Worm (Caenorhabditis elegans): Measurements from ENCODE around the gene lin-14.

lin-14 gene

DNA sequence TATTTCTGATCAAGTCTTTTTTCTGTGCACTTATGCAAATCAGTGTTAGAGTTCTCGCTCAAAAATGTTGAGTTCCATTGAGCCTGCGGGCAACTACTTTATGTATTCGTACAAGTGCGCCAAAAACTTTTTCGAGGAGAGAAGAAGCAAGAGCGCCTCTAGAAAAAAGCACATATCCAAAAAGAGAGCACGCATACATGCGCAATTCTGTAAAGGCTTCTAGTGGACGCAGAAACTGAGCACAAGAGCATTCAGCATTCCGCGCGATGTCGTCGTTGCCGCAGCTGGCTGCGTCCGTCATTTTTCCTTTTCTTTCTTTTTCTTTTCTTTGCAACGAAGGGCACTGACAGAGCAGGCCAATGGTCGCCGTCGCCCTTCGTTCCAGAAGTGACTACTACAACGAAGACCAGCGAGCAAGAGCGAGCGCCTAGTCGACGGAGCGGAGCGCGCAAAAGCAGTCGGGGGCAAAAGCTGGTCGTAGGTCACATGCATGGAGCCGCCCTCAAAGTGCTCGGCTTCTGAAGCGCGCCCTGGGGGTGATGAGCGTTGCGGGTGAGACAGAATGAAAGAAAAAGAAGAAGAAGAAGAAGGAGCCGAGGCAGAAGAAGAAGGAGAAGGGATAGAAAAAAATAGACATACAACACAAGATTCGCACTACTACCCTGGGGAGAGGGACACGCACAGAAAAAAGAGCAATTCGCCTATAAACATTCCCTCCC is 7.8 kb downstream of the lin-14 start (continued):
- TF ChIP-seq egl-27 (tag; optimal IDR thresholded peaks at IDR 0.05) (no peak), T26A8.4 (GFP tag; IDR thresholded peaks at IDR 0.05) (0 out of 2 replicates have a peak, but pooled peaks have one; percentile 38), lin-1 (GFP tag; IDR thresholded peaks at IDR 0.05) (no peak), tag-97 (GFP tag; IDR thresholded peaks at IDR 0.05) (no peak), unc-130 (GFP tag; optimal IDR thresholded peaks at IDR 0.05) (no peak), snpc-4 (tag; optimal IDR thresholded peaks at IDR 0.05) (no peak), vab-7 (GFP tag; IDR thresholded peaks at IDR 0.05) (peak; percentile 30; the same call in 1 of the 2 replicates), hlh-30 (tag; optimal IDR thresholded peaks at IDR 0.05; ENCODE audit: insufficient read depth) (peak; percentile 52), ceh-82 (tag; optimal IDR thresholded peaks at IDR 0.05) (no peak), nhr-48 (tag; optimal IDR thresholded peaks at IDR 0.05) (no peak), duxl-1 (tag; optimal IDR thresholded peaks at IDR 0.05; ENCODE audit: poor library complexity) (no peak), daf-12 (tag; optimal IDR thresholded peaks at IDR 0.05) (no peak), nhr-41 (GFP tag; IDR thresholded peaks at IDR 0.05) (no peak), pqm-1 (tag; optimal IDR thresholded peaks at IDR 0.05) (no peak), zip-11 (GFP tag; IDR thresholded peaks at IDR 0.05) (no peak), D1046.2 (GFP tag; IDR thresholded peaks at IDR 0.05) (no peak), madf-5 (GFP tag; IDR thresholded peaks at IDR 0.05) (no peak), saeg-2 (GFP tag; IDR thresholded peaks at IDR 0.05) (no peak), hlh-11 (tag; optimal IDR thresholded peaks at IDR 0.05) (peak; percentile 69), zip-2 (tag; optimal IDR thresholded peaks at IDR 0.05) (no peak), ztf-7 (tag; optimal IDR thresholded peaks at IDR 0.05) (no peak), dmd-6 (GFP tag; IDR thresholded peaks at IDR 0.05) (peak; percentile 19; the same call in 1 of the 2 replicates), ceh-62 (tag; optimal IDR thresholded peaks at IDR 0.05) (no peak), F26F4.8 (GFP tag; conservative IDR thresholded peaks at IDR 0.05) (no peak), lir-3 (tag; optimal IDR thresholded peaks at IDR 0.05) (no peak), F44E2.7 (GFP tag; IDR thresholded peaks at IDR 0.05) (no peak), ctbp-1 (GFP tag; IDR thresholded peaks at IDR 0.05) (peak; percentile 86), spr-1 (tag; optimal IDR thresholded peaks at IDR 0.05) (peak; percentile 55), nhr-42 (GFP tag; IDR thresholded peaks at IDR 0.05) (no peak), skn-1 (tag; optimal IDR thresholded peaks at IDR 0.05) (peak; percentile 2)

DNA sequence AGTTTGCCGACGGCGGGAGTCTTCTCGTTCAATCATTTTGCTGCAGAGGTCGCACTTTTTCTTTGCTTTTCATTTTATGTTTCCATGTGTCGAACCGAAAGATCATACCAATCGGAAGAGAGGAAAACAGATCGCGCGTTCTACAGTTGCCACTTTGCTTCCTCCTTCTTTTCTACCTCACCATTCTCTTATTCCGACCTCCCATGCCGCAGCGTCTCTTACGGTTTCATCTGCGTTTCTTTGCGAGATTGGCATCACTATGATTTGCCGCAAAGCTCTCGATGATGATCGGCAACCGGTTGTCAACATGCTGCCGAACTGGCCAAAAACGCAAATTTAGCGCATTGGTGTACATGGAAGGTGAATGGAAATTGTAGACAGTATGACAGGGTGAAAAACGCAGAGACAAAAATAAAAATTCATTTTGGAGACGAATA is 8.8 kb downstream of the lin-14 start:
- TF ChIP-seq nhr-42 (GFP tag; IDR thresholded peaks at IDR 0.05) (no peak), mdl-1 (tag; optimal IDR thresholded peaks at IDR 0.05) (peak in 1 of 2 experiments; percentile 7), fos-1 (tag; optimal IDR thresholded peaks at IDR 0.05) (no peak), unc-62 (GFP tag; optimal IDR thresholded peaks at IDR 0.05 in 1 of 2) (peak in 1 of 2 experiments; percentile 65), unc-62 (tag; optimal IDR thresholded peaks at IDR 0.05) (no peak), aha-1 (tag) (peak; percentile 52), Y105C5A.15 (GFP tag; IDR thresholded peaks at IDR 0.05) (no peak), mxl-2 (GFP tag; conservative IDR thresholded peaks at IDR 0.05) (no peak), mxl-3 (GFP tag; optimal IDR thresholded peaks at IDR 0.05) (peak; percentile 7)

DNA sequence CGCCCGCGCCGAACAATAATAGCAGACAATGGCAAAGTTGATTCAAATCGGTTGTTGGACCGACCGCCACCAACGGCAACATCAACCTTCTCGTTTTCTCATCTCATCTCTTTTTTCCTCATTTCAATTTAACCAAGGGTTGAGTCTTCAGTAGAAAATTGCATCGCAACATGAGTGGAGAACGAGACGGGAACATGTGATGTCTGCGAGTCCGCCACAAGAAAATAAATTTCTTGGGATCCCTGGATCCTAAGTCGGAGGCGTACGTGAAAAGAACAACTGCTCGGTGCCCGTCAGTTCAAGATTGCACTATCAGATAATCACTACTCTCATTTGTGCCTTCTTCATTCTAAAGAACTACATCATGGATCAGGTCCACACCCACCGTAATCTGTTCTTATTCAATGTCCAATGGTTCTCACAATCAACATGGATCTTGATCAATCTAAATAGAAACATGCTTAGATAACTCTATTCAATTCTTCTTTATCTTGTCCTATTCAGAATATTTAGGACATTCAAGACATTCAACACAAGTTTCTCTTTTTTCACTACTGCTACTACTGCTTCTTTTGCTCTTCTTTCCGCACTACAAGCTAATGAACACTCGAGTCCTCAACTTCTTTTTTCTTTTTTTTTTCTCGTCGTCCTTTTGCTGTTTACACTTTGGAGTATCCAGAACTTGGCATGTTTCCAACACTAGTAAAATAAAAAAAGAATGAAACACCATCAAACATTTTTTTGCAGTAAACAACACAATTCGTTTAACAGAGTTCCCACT is 9.4 kb downstream of the lin-14 start:
- TF ChIP-seq hlh-11 (tag; optimal IDR thresholded peaks at IDR 0.05), result peak; percentile 12
- TF ChIP-seq daf-16 (GFP tag; optimal IDR thresholded peaks at IDR 0.05), result peak in 1 of 2 experiments; percentile 34
- no peak for TF ChIP-seq daf-16 (tag; optimal IDR thresholded peaks at IDR 0.05)
- TF ChIP-seq unc-62 (GFP tag; optimal IDR thresholded peaks at IDR 0.05 in 1 of 2), result peak in 1 of 2 experiments; percentile 39
- TF ChIP-seq unc-62 (tag; optimal IDR thresholded peaks at IDR 0.05), result no peak
- TF ChIP-seq nhr-41 (GFP tag; IDR thresholded peaks at IDR 0.05), result no peak
- TF ChIP-seq fkh-10 (GFP tag; optimal IDR thresholded peaks at IDR 0.05), result peak; percentile 69
- TF ChIP-seq saeg-2 (GFP tag; IDR thresholded peaks at IDR 0.05), result no peak
- peak in 1 of 2 experiments; percentile 22 for TF ChIP-seq lsy-2 (tag; optimal IDR thresholded peaks at IDR 0.05)
- no peak for TF ChIP-seq Y105C5A.15 (GFP tag; IDR thresholded peaks at IDR 0.05)
- no peak for TF ChIP-seq daf-12 (tag; optimal IDR thresholded peaks at IDR 0.05)
- TF ChIP-seq ama-1 (optimal IDR thresholded peaks at IDR 0.05), result peak; percentile 16
- TF ChIP-seq hlh-30 (tag; optimal IDR thresholded peaks at IDR 0.05; ENCODE audit: insufficient read depth), result peak; percentile 65
- peak; percentile 34 for TF ChIP-seq nhr-11 (tag; optimal IDR thresholded peaks at IDR 0.05)
- peak; percentile 36; the same call in 1 of the 2 replicates for TF ChIP-seq hmg-1.1 (GFP tag; IDR thresholded peaks at IDR 0.05)

All from whole organism, L4 larva.